Worm (Caenorhabditis elegans): Measurements from ENCODE around the gene daf-11.

The daf-11 gene

ce11 chrV:11697482-11697881 lies 28.4 kb downstream of the daf-11 start:
- TF ChIP-seq unc-120 (tag; optimal IDR thresholded peaks at IDR 0.05; ENCODE audit: poor library complexity, severe bottlenecking) (no peak), ces-1 (GFP tag; optimal IDR thresholded peaks at IDR 0.05) (peak; percentile 84), lin-32 (GFP tag; optimal IDR thresholded peaks at IDR 0.05) (no peak), ceh-39 (tag; optimal IDR thresholded peaks at IDR 0.05) (no peak), drap-1 (GFP tag; optimal IDR thresholded peaks at IDR 0.05) (no peak), nhr-237 (tag; optimal IDR thresholded peaks at IDR 0.05) (no peak)

ce11 chrV:11695597-11695996 lies 30.3 kb downstream of the daf-11 start, which contains the start of gene W05E10.5:
Gene W05E10.5, minus strand, starts transcription at chrV:11695697.
- TF ChIP-seq sptf-1 (tag; optimal IDR thresholded peaks at IDR 0.05) (no peak), tbx-8 (GFP tag; optimal IDR thresholded peaks at IDR 0.05) (no peak), ceh-43 (GFP tag; optimal IDR thresholded peaks at IDR 0.05) (no peak), nhr-2 (tag; optimal IDR thresholded peaks at IDR 0.05) (no peak), lsy-2 (tag; optimal IDR thresholded peaks at IDR 0.05) (no peak), ztf-11 (tag; optimal IDR thresholded peaks at IDR 0.05) (no peak), unc-39 (tag; optimal IDR thresholded peaks at IDR 0.05) (no peak), cnd-1 (tag; optimal IDR thresholded peaks at IDR 0.05) (no peak), zip-8 (tag; optimal IDR thresholded peaks at IDR 0.05) (no peak), ceh-83 (GFP tag; optimal IDR thresholded peaks at IDR 0.05) (no peak), mab-5 (tag; optimal IDR thresholded peaks at IDR 0.05) (no peak), unc-120 (tag; optimal IDR thresholded peaks at IDR 0.05; ENCODE audit: poor library complexity, severe bottlenecking) (no peak)

- no peak for TF ChIP-seq ceh-43 (GFP tag; optimal IDR thresholded peaks at IDR 0.05)
- TF ChIP-seq unc-39 (tag; optimal IDR thresholded peaks at IDR 0.05), result no peak
- TF ChIP-seq snpc-4 (tag; optimal IDR thresholded peaks at IDR 0.05), result no peak
- TF ChIP-seq elt-1 (tag; optimal IDR thresholded peaks at IDR 0.05; ENCODE audit: borderline replicate concordance, insufficient read depth), result no peak
- TF ChIP-seq nhr-76 (tag; optimal IDR thresholded peaks at IDR 0.05), result no peak
- TF ChIP-seq zip-8 (tag; optimal IDR thresholded peaks at IDR 0.05), result no peak
Observed at ce11 chrV:11691553-11691952, 34.3 kb downstream of the daf-11 start, which contains the start of gene W05E10.1. Gene W05E10.1, minus strand, starts transcription at chrV:11691691.

- TF ChIP-seq bed-3 (GFP tag; optimal IDR thresholded peaks at IDR 0.05) (no peak), ces-1 (GFP tag; optimal IDR thresholded peaks at IDR 0.05) (peak; percentile 33), pha-4 (tag; optimal IDR thresholded peaks at IDR 0.05) (no peak)
Observed at ce11 chrV:11686877-11687276, 39.0 kb downstream of the daf-11 start, which contains the start of gene W05E10.2. Gene W05E10.2, plus strand, starts transcription at chrV:11687177.

ce11 chrV:11682858-11683257 lies 43.0 kb downstream of the daf-11 start:
- TF ChIP-seq nhr-12 (tag; optimal IDR thresholded peaks at IDR 0.05), result no peak
- no peak for TF ChIP-seq cnd-1 (tag; optimal IDR thresholded peaks at IDR 0.05)
- TF ChIP-seq snpc-4 (tag; optimal IDR thresholded peaks at IDR 0.05), result no peak
- TF ChIP-seq blmp-1 (tag; optimal IDR thresholded peaks at IDR 0.05), result no peak
- no peak for TF ChIP-seq nhr-237 (tag; optimal IDR thresholded peaks at IDR 0.05)
- no peak for TF ChIP-seq elt-3 (tag; optimal IDR thresholded peaks at IDR 0.05)
- TF ChIP-seq hlh-1 (tag; optimal IDR thresholded peaks at IDR 0.05), result no peak
- no peak for TF ChIP-seq flh-1 (GFP tag; optimal IDR thresholded peaks at IDR 0.05)
- no peak for TF ChIP-seq lsy-2 (tag; optimal IDR thresholded peaks at IDR 0.05)
- TF ChIP-seq elt-1 (tag; optimal IDR thresholded peaks at IDR 0.05; ENCODE audit: borderline replicate concordance, insufficient read depth), result no peak
- no peak for TF ChIP-seq nhr-28 (tag; optimal IDR thresholded peaks at IDR 0.05)
- TF ChIP-seq M03D4.4 (tag; optimal IDR thresholded peaks at IDR 0.05), result no peak
- TF ChIP-seq sem-2 (GFP tag; optimal IDR thresholded peaks at IDR 0.05), result no peak
- no peak for TF ChIP-seq mab-5 (tag; optimal IDR thresholded peaks at IDR 0.05)
- TF ChIP-seq zip-8 (tag; optimal IDR thresholded peaks at IDR 0.05), result no peak
- TF ChIP-seq ztf-11 (tag; optimal IDR thresholded peaks at IDR 0.05), result no peak

ce11 chrV:11680519-11681203 lies 45.2 kb downstream of the daf-11 start:
- TF ChIP-seq drap-1 (GFP tag; optimal IDR thresholded peaks at IDR 0.05), result no peak
- TF ChIP-seq snpc-4 (tag; optimal IDR thresholded peaks at IDR 0.05), result no peak
- TF ChIP-seq mep-1 (tag; optimal IDR thresholded peaks at IDR 0.05), result no peak
- no peak for TF ChIP-seq elt-3 (tag; optimal IDR thresholded peaks at IDR 0.05)
- TF ChIP-seq elt-1 (tag; optimal IDR thresholded peaks at IDR 0.05; ENCODE audit: borderline replicate concordance, insufficient read depth), result no peak
- no peak for TF ChIP-seq ceh-43 (GFP tag; optimal IDR thresholded peaks at IDR 0.05)
- TF ChIP-seq blmp-1 (tag; optimal IDR thresholded peaks at IDR 0.05), result peak; percentile 25
- TF ChIP-seq cnd-1 (tag; optimal IDR thresholded peaks at IDR 0.05), result no peak
- no peak for TF ChIP-seq M03D4.4 (tag; optimal IDR thresholded peaks at IDR 0.05)
- TF ChIP-seq ztf-11 (tag; optimal IDR thresholded peaks at IDR 0.05), result no peak
- TF ChIP-seq sem-2 (GFP tag; optimal IDR thresholded peaks at IDR 0.05), result no peak
- TF ChIP-seq flh-1 (GFP tag; optimal IDR thresholded peaks at IDR 0.05), result no peak
- TF ChIP-seq unc-120 (tag; optimal IDR thresholded peaks at IDR 0.05; ENCODE audit: poor library complexity, severe bottlenecking), result no peak
- TF ChIP-seq zip-8 (tag; optimal IDR thresholded peaks at IDR 0.05), result peak; percentile 42
- TF ChIP-seq unc-62 (GFP tag; optimal IDR thresholded peaks at IDR 0.05), result peak; percentile 46
- TF ChIP-seq nhr-12 (tag; optimal IDR thresholded peaks at IDR 0.05), result no peak
- no peak for TF ChIP-seq mls-2 (tag; optimal IDR thresholded peaks at IDR 0.05)
- TF ChIP-seq ham-2 (GFP tag; optimal IDR thresholded peaks at IDR 0.05), result peak; percentile 49
- no peak for TF ChIP-seq nhr-76 (tag; optimal IDR thresholded peaks at IDR 0.05)
- TF ChIP-seq lsy-2 (tag; optimal IDR thresholded peaks at IDR 0.05), result no peak
- TF ChIP-seq hlh-1 (tag; optimal IDR thresholded peaks at IDR 0.05), result no peak

All from whole organism, mixed stage, embryonic.